Worm (Caenorhabditis elegans) whole organism, late embryonic: ENCODE measurements around the gene R08B4.3.

Experiments
- dve-1 ChIP-seq: sonication (generic microtip); optimal IDR thresholded peaks from 2 replicates; lab custom pipeline; 2017; ENCODE audit warnings: antibody characterized with exemption, mild to moderate bottlenecking, missing genetic modification characterization, missing compliant biosample characterization
- pros-1 ChIP-seq: fragments of 150-350 bp; optimal IDR thresholded peaks from 2 replicates; lab custom pipeline; 2014; ENCODE audit warnings: missing biosample characterization, missing genetic modification reagents, missing genetic modification characterization

- TF ChIP-seq dve-1 (no peak), pros-1 (tag; lab: Kevin White, UChicago) (no peak)
Observed at ce11 chrX:11078150-11078549, 42.7 kb downstream of the R08B4.3 start, which contains the start of gene W04G3.10.
